Fruit fly (Drosophila melanogaster): Measurements from ENCODE around the gene dpr20.

dpr20 gene

dm6 chr3L:887423-888097, 30.5 kb upstream of the dpr20 start:
- TF ChIP-seq Snoo (tag; optimal IDR thresholded peaks at IDR 0.05) = no peak
- TF ChIP-seq CG10348 (GFP tag; IDR thresholded peaks at IDR 0.05) = no peak
- peak; percentile 55 for TF ChIP-seq EcR (GFP tag; optimal IDR thresholded peaks at IDR 0.05)

dm6 chr3L:885624-886257, 28.7 kb upstream of the dpr20 start:
- TF ChIP-seq CG17806 (tag; optimal IDR thresholded peaks at IDR 0.05) = no peak
- TF ChIP-seq gl (tag; optimal IDR thresholded peaks at IDR 0.05) = no peak
- TF ChIP-seq CG9948 (tag; optimal IDR thresholded peaks at IDR 0.05) = no peak
- no peak for TF ChIP-seq CG34367 (tag; optimal IDR thresholded peaks at IDR 0.05)
- no peak for TF ChIP-seq EcR (GFP tag; optimal IDR thresholded peaks at IDR 0.05)
- no peak for TF ChIP-seq CG32121 (GFP tag; IDR thresholded peaks at IDR 0.05)
- TF ChIP-seq fd96Ca (GFP tag; IDR thresholded peaks at IDR 0.05) = no peak
- TF ChIP-seq CG14655 (GFP tag; optimal IDR thresholded peaks at IDR 0.05) = no peak
- no peak for TF ChIP-seq Pif1A (GFP tag; optimal IDR thresholded peaks at IDR 0.05)
- TF ChIP-seq Ets98B (GFP tag; IDR thresholded peaks at IDR 0.05) = no peak
- no peak for TF ChIP-seq CG10348 (GFP tag; IDR thresholded peaks at IDR 0.05)
- no peak for TF ChIP-seq D1 (tag; optimal IDR thresholded peaks at IDR 0.05)
- TF ChIP-seq Pif1B (GFP tag; optimal IDR thresholded peaks at IDR 0.05) = no peak
- no peak for TF ChIP-seq rn (GFP tag; IDR thresholded peaks at IDR 0.05)
- TF ChIP-seq CG15710 (tag; optimal IDR thresholded peaks at IDR 0.05) = no peak
- no peak for TF ChIP-seq CG4496 (GFP tag; IDR thresholded peaks at IDR 0.05)

dm6 chr3L:885006-885405, 28.0 kb upstream of the dpr20 start:
- TF ChIP-seq Snoo (tag; optimal IDR thresholded peaks at IDR 0.05) = no peak
- TF ChIP-seq CG4496 (GFP tag; IDR thresholded peaks at IDR 0.05) = no peak
- no peak for TF ChIP-seq CG32121 (GFP tag; IDR thresholded peaks at IDR 0.05)
- TF ChIP-seq Pif1A (GFP tag; optimal IDR thresholded peaks at IDR 0.05) = no peak
- TF ChIP-seq Pif1B (GFP tag; optimal IDR thresholded peaks at IDR 0.05) = no peak
- no peak for TF ChIP-seq D1 (tag; optimal IDR thresholded peaks at IDR 0.05)
- TF ChIP-seq CG13204 (GFP tag; optimal IDR thresholded peaks at IDR 0.05) = no peak
- TF ChIP-seq CG14655 (GFP tag; optimal IDR thresholded peaks at IDR 0.05) = no peak
- no peak for TF ChIP-seq fd96Ca (GFP tag; IDR thresholded peaks at IDR 0.05)
- no peak for TF ChIP-seq CG17806 (tag; optimal IDR thresholded peaks at IDR 0.05)
- no peak for TF ChIP-seq CG34367 (tag; optimal IDR thresholded peaks at IDR 0.05)
- TF ChIP-seq CG10348 (GFP tag; IDR thresholded peaks at IDR 0.05) = no peak
- no peak for TF ChIP-seq CG12605 (GFP tag; IDR thresholded peaks at IDR 0.05)
- no peak for TF ChIP-seq CG15710 (tag; optimal IDR thresholded peaks at IDR 0.05)
- TF ChIP-seq CG8159 (tag; optimal IDR thresholded peaks at IDR 0.05) = no peak

dm6 chr3L:884239-884638, 27.2 kb upstream of the dpr20 start:
- TF ChIP-seq Ets98B (GFP tag; IDR thresholded peaks at IDR 0.05) (peak; percentile 40), rn (GFP tag; IDR thresholded peaks at IDR 0.05) (no peak), CG15710 (tag; optimal IDR thresholded peaks at IDR 0.05) (no peak), CG14655 (GFP tag; optimal IDR thresholded peaks at IDR 0.05) (no peak), CG8159 (tag; optimal IDR thresholded peaks at IDR 0.05) (peak; percentile 33), CG4496 (GFP tag; IDR thresholded peaks at IDR 0.05) (peak; percentile 68; the same call in 2 of the 3 replicates), fd96Ca (GFP tag; IDR thresholded peaks at IDR 0.05) (0 out of 3 replicates have a peak, but pooled peaks have one; percentile 52)

dm6 chr3L:883786-884185, 26.7 kb upstream of the dpr20 start:
- TF ChIP-seq CG8159 (tag; optimal IDR thresholded peaks at IDR 0.05) = no peak
- TF ChIP-seq EcR (GFP tag; optimal IDR thresholded peaks at IDR 0.05) = peak; percentile 92

dm6 chr3L:882892-883255, 25.8 kb upstream of the dpr20 start:
- TF ChIP-seq CG14655 (GFP tag; optimal IDR thresholded peaks at IDR 0.05) = no peak
- TF ChIP-seq CG9948 (tag; optimal IDR thresholded peaks at IDR 0.05) = no peak
- TF ChIP-seq CG4496 (GFP tag; IDR thresholded peaks at IDR 0.05) = no peak
- TF ChIP-seq CG10348 (GFP tag; IDR thresholded peaks at IDR 0.05) = no peak
- TF ChIP-seq gl (tag; optimal IDR thresholded peaks at IDR 0.05) = no peak
- TF ChIP-seq fd96Ca (GFP tag; IDR thresholded peaks at IDR 0.05) = no peak
- no peak for TF ChIP-seq CG15710 (tag; optimal IDR thresholded peaks at IDR 0.05)
- no peak for TF ChIP-seq Snoo (tag; optimal IDR thresholded peaks at IDR 0.05)
- TF ChIP-seq rn (GFP tag; IDR thresholded peaks at IDR 0.05) = no peak
- TF ChIP-seq CG13204 (GFP tag; optimal IDR thresholded peaks at IDR 0.05) = no peak
- no peak for TF ChIP-seq Ets98B (GFP tag; IDR thresholded peaks at IDR 0.05)
- no peak for TF ChIP-seq CG8301 (tag; optimal IDR thresholded peaks at IDR 0.05)
- TF ChIP-seq CG17806 (tag; optimal IDR thresholded peaks at IDR 0.05) = no peak
- no peak for TF ChIP-seq D1 (tag; optimal IDR thresholded peaks at IDR 0.05)

Measured in whole organism, pupa.